Fruit fly (Drosophila melanogaster) whole organism, embryonic: ENCODE measurements around the gene djl.

ENCODE experiments used
- ATbp ChIP-seq: fragments of 200-800 bp; sonication (Bioruptor generic); optimal IDR thresholded peaks from 2 replicates; lab custom pipeline; 2017; ENCODE audit warnings: missing biosample characterization, mild to moderate bottlenecking, missing genetic modification characterization, missing genetic modification reagents
- Adf1 ChIP-seq: fragments of 200-800 bp; sonication (Bioruptor generic); IDR thresholded peaks from 2 replicates; pipeline ENCODE4 v1.3.6; 2022; ENCODE audit warnings: missing biosample characterization, missing genetic modification characterization
- B-H2 ChIP-seq: fragments of 200-800 bp; sonication (Bioruptor generic); optimal IDR thresholded peaks from 2 replicates; lab custom pipeline; 2018; ENCODE audit warnings: missing biosample characterization, mild to moderate bottlenecking, missing genetic modification characterization
- Blimp-1 ChIP-seq: fragments of 200-800 bp; sonication (Bioruptor generic); optimal IDR thresholded peaks from 3 replicates; lab custom pipeline; 2018; ENCODE audit warnings: missing biosample characterization, missing genetic modification characterization, mild to moderate bottlenecking, moderate library complexity, missing genetic modification reagents
- Bteb2 ChIP-seq: fragments of 200-800 bp; sonication (Bioruptor generic); optimal IDR thresholded peaks from 2 replicates; lab custom pipeline; 2016; ENCODE audit warnings: missing biosample characterization, missing genetic modification characterization
- CG10366 ChIP-seq: fragments of 200-800 bp; sonication (Bioruptor generic); IDR thresholded peaks from 2 replicates; pipeline ENCODE4 v1.3.6; 2022; ENCODE audit warnings: missing biosample characterization, missing genetic modification characterization
- CG10979 ChIP-seq: fragments of 200-800 bp; sonication (Bioruptor generic); optimal IDR thresholded peaks from 2 replicates; lab custom pipeline; 2018; ENCODE audit warnings: missing biosample characterization, mild to moderate bottlenecking, missing genetic modification characterization, moderate library complexity
- CG14860 ChIP-seq: fragments of 200-800 bp; sonication (Bioruptor generic); IDR thresholded peaks from 3 replicates; pipeline ENCODE4 v1.3.6; 2022; ENCODE audit warnings: missing biosample characterization, missing genetic modification characterization; ENCODE audit not compliant: partially characterized antibody
- CG1529 ChIP-seq: fragments of 200-800 bp; sonication (Bioruptor generic); optimal IDR thresholded peaks from 3 replicates; lab custom pipeline; 2018; ENCODE audit warnings: missing biosample characterization, missing genetic modification characterization
- CG15696 ChIP-seq: fragments of 200-800 bp; sonication (Bioruptor generic); optimal IDR thresholded peaks from 2 replicates; lab custom pipeline; 2019; ENCODE audit warnings: missing biosample characterization, mild to moderate bottlenecking, missing genetic modification characterization, moderate library complexity
- CG17912 ChIP-seq: fragments of 200-800 bp; sonication (Bioruptor generic); optimal IDR thresholded peaks from 2 replicates; lab custom pipeline; 2018; ENCODE audit warnings: missing biosample characterization, mild to moderate bottlenecking, missing genetic modification characterization
- CG1792 ChIP-seq: fragments of 200-800 bp; sonication (Bioruptor generic); optimal IDR thresholded peaks from 2 replicates; lab custom pipeline; 2016; ENCODE audit warnings: missing biosample characterization, missing genetic modification characterization
- CG18262 ChIP-seq: fragments of 200-800 bp; optimal IDR thresholded peaks from 3 replicates; lab custom pipeline; 2019; ENCODE audit warnings: missing biosample characterization, mild to moderate bottlenecking, missing genetic modification characterization, moderate library complexity
- CG18764 ChIP-seq: fragments of 200-800 bp; sonication (Bioruptor generic); optimal IDR thresholded peaks from 3 replicates; lab custom pipeline; 2016; ENCODE audit warnings: missing biosample characterization, missing genetic modification characterization
- CG2202 ChIP-seq: fragments of 200-800 bp; sonication (Bioruptor generic); optimal IDR thresholded peaks from 2 replicates; lab custom pipeline; 2018; ENCODE audit warnings: missing biosample characterization, mild to moderate bottlenecking, missing genetic modification characterization
- CG3281 ChIP-seq: fragments of 200-800 bp; sonication (Bioruptor generic); optimal IDR thresholded peaks from 3 replicates; lab custom pipeline; 2017; ENCODE audit warnings: missing biosample characterization, mild to moderate bottlenecking, missing genetic modification characterization
- CG3995 ChIP-seq: fragments of 200-800 bp; sonication (Bioruptor generic); optimal IDR thresholded peaks from 3 replicates; lab custom pipeline; 2016; ENCODE audit warnings: missing biosample characterization, missing genetic modification characterization
- CG4282 ChIP-seq: fragments of 200-800 bp; sonication (Bioruptor generic); optimal IDR thresholded peaks from 2 replicates; lab custom pipeline; 2016; ENCODE audit warnings: missing biosample characterization, missing genetic modification characterization
- CG4617 ChIP-seq: fragments of 200-800 bp; sonication (Bioruptor generic); optimal IDR thresholded peaks from 3 replicates; lab custom pipeline; 2016; ENCODE audit warnings: missing biosample characterization, missing genetic modification characterization, borderline replicate concordance
- CG5180 ChIP-seq: fragments of 200-800 bp; sonication (Bioruptor generic); optimal IDR thresholded peaks from 3 replicates; lab custom pipeline; 2017; ENCODE audit warnings: missing biosample characterization, missing genetic modification characterization, mild to moderate bottlenecking, moderate library complexity, missing genetic modification reagents
- CG6175 ChIP-seq: fragments of 200-800 bp; sonication (Bioruptor generic); IDR thresholded peaks from 3 replicates; pipeline ENCODE4 v1.3.6; 2022; ENCODE audit warnings: missing biosample characterization, missing genetic modification characterization
- CG6254 ChIP-seq: fragments of 200-800 bp; sonication (Bioruptor generic); optimal IDR thresholded peaks from 3 replicates; lab custom pipeline; 2017; ENCODE audit warnings: mild to moderate bottlenecking, missing biosample characterization, missing genetic modification reagents, missing genetic modification characterization
- CG7987 ChIP-seq: fragments of 200-800 bp; sonication (Bioruptor generic); optimal IDR thresholded peaks from 2 replicates; lab custom pipeline; 2018; ENCODE audit warnings: missing biosample characterization, mild to moderate bottlenecking, missing genetic modification characterization, moderate library complexity
- CG8924 ChIP-seq: fragments of 200-800 bp; optimal IDR thresholded peaks from 3 replicates; lab custom pipeline; 2019; ENCODE audit warnings: missing biosample characterization, mild to moderate bottlenecking, missing genetic modification characterization, moderate library complexity
- CG9215 ChIP-seq: fragments of 200-800 bp; sonication (Bioruptor generic); IDR thresholded peaks from 2 replicates; pipeline ENCODE4 v1.3.6; 2022; ENCODE audit warnings: missing biosample characterization, missing genetic modification characterization
- CG9817 ChIP-seq: fragments of 200-800 bp; sonication (Bioruptor generic); optimal IDR thresholded peaks from 2 replicates; lab custom pipeline; 2018; ENCODE audit warnings: missing biosample characterization, mild to moderate bottlenecking, missing genetic modification characterization, moderate library complexity
- Jarid2 ChIP-seq: fragments of 200-800 bp; sonication (Bioruptor generic); optimal IDR thresholded peaks from 3 replicates; lab custom pipeline; 2017; ENCODE audit warnings: mild to moderate bottlenecking, missing biosample characterization, missing genetic modification reagents, missing genetic modification characterization
- Nf-YB ChIP-seq: fragments of 200-800 bp; sonication (Bioruptor generic); optimal IDR thresholded peaks from 3 replicates; lab custom pipeline; 2019; ENCODE audit warnings: missing biosample characterization, mild to moderate bottlenecking, missing genetic modification characterization, moderate library complexity
- Nf-YC ChIP-seq: fragments of 200-800 bp; optimal IDR thresholded peaks from 3 replicates; lab custom pipeline; 2019; ENCODE audit warnings: missing biosample characterization, mild to moderate bottlenecking, missing genetic modification characterization, moderate library complexity
- Ptx1 ChIP-seq: fragments of 200-800 bp; sonication (Bioruptor generic); IDR thresholded peaks from 2 replicates; pipeline ENCODE4 v1.3.6; 2022; ENCODE audit warnings: missing biosample characterization, missing genetic modification characterization
- Scr ChIP-seq: fragments of 200-800 bp; sonication (Bioruptor generic); IDR thresholded peaks from 2 replicates; pipeline ENCODE4 v1.3.6; 2022; ENCODE audit warnings: missing biosample characterization, missing genetic modification characterization; ENCODE audit not compliant: partially characterized antibody
- Sry-β ChIP-seq: fragments of 200-800 bp; sonication (Bioruptor generic); optimal IDR thresholded peaks from 2 replicates; lab custom pipeline; 2018; ENCODE audit warnings: missing biosample characterization, mild to moderate bottlenecking, missing genetic modification characterization, moderate library complexity
- ab ChIP-seq: fragments of 200-800 bp; sonication (Bioruptor generic); optimal IDR thresholded peaks from 2 replicates; lab custom pipeline; 2016; ENCODE audit warnings: missing biosample characterization, missing genetic modification characterization
- caup ChIP-seq: fragments of 200-800 bp; sonication (Bioruptor generic); optimal IDR thresholded peaks from 3 replicates; lab custom pipeline; 2017; ENCODE audit warnings: missing biosample characterization, mild to moderate bottlenecking, missing genetic modification characterization, moderate library complexity; ENCODE audit not compliant: severe bottlenecking
- cg ChIP-seq: fragments of 200-800 bp; sonication (Bioruptor generic); optimal IDR thresholded peaks from 3 replicates; lab custom pipeline; 2019; ENCODE audit warnings: missing biosample characterization, mild to moderate bottlenecking, missing genetic modification characterization, moderate library complexity
- ci ChIP-seq: fragments of 200-800 bp; sonication (Bioruptor generic); IDR thresholded peaks from 3 replicates; pipeline ENCODE4 v1.3.6; 2022; ENCODE audit warnings: missing biosample characterization, missing genetic modification characterization
- dm ChIP-seq: fragments of 200-800 bp; sonication (Bioruptor generic); optimal IDR thresholded peaks from 3 replicates; lab custom pipeline; 2016; ENCODE audit warnings: missing biosample characterization, missing genetic modification characterization
- dysf ChIP-seq: fragments of 200-800 bp; sonication (Bioruptor generic); IDR thresholded peaks from 3 replicates; pipeline ENCODE4 v1.3.6; 2022; ENCODE audit warnings: missing biosample characterization, missing genetic modification characterization
- en ChIP-seq: fragments of 200-800 bp; sonication (Bioruptor generic); optimal IDR thresholded peaks from 2 replicates; lab custom pipeline; 2016; ENCODE audit warnings: missing biosample characterization, missing genetic modification characterization
- eve ChIP-seq, 2 experiments: fragments of >200 bp; optimal IDR thresholded peaks; 2 replicates each; lab custom pipeline; 2017; ENCODE audit warnings: missing biosample characterization in 2 of 2, missing genetic modification characterization in 2 of 2
- eyg ChIP-seq: fragments of 200-800 bp; sonication (Bioruptor generic); optimal IDR thresholded peaks from 3 replicates; lab custom pipeline; 2016; ENCODE audit warnings: missing biosample characterization, missing genetic modification characterization
- ftz-f1 ChIP-seq: fragments of 200-800 bp; sonication (Bioruptor generic); optimal IDR thresholded peaks from 2 replicates; lab custom pipeline; 2016; ENCODE audit warnings: missing biosample characterization, missing genetic modification characterization
- knrl ChIP-seq: fragments of 200-800 bp; sonication (Bioruptor generic); IDR thresholded peaks from 3 replicates; pipeline ENCODE4 v1.3.6; 2022; ENCODE audit warnings: missing biosample characterization, missing genetic modification characterization; ENCODE audit not compliant: partially characterized antibody
- nmo ChIP-seq: fragments of 200-800 bp; sonication (Bioruptor generic); optimal IDR thresholded peaks from 2 replicates; lab custom pipeline; 2018; ENCODE audit warnings: missing biosample characterization, mild to moderate bottlenecking, missing genetic modification characterization, moderate library complexity
- pzg ChIP-seq: fragments of 200-800 bp; sonication (Bioruptor generic); optimal IDR thresholded peaks from 3 replicates; lab custom pipeline; 2018; ENCODE audit warnings: missing biosample characterization, mild to moderate bottlenecking, missing genetic modification characterization, moderate library complexity
- rib ChIP-seq: fragments of 200-800 bp; sonication (Bioruptor generic); IDR thresholded peaks from 2 replicates; pipeline ENCODE4 v1.3.6; 2022; ENCODE audit warnings: missing biosample characterization, missing genetic modification characterization
- sima ChIP-seq: fragments of 200-800 bp; sonication (Bioruptor generic); optimal IDR thresholded peaks from 2 replicates; lab custom pipeline; 2016; ENCODE audit warnings: missing biosample characterization, missing genetic modification characterization
- slou ChIP-seq: fragments of 200-800 bp; sonication (Bioruptor generic); optimal IDR thresholded peaks from 3 replicates; lab custom pipeline; 2016; ENCODE audit warnings: missing biosample characterization, missing genetic modification characterization
- tap ChIP-seq: fragments of 200-800 bp; optimal IDR thresholded peaks from 3 replicates; lab custom pipeline; 2019; ENCODE audit warnings: missing biosample characterization, mild to moderate bottlenecking, missing genetic modification characterization, moderate library complexity
- tgo ChIP-seq: fragments of 200-800 bp; sonication (Bioruptor generic); IDR thresholded peaks from 3 replicates; pipeline ENCODE4 v1.3.6; 2022; ENCODE audit warnings: missing biosample characterization, missing genetic modification characterization
- zen ChIP-seq: fragments of 200-800 bp; sonication (Bioruptor generic); optimal IDR thresholded peaks from 3 replicates; lab custom pipeline; 2018; ENCODE audit warnings: missing biosample characterization, mild to moderate bottlenecking, missing genetic modification characterization, moderate library complexity

The djl gene

dm6 chr3R:7091904-7092303 is 31.3 kb downstream of the djl start (continued):
- no peak for TF ChIP-seq CG7987
- no peak for TF ChIP-seq eve (GFP tag; optimal IDR thresholded peaks at IDR 0.05; lab: Kevin White, UChicago)
- no peak for TF ChIP-seq Adf1 (GFP tag; lab: Robert Waterston, UW)
- TF ChIP-seq CG3995 (GFP tag; lab: Kevin White, UChicago), result peak; percentile 2
- peak; percentile 30 for TF ChIP-seq CG15696
- no peak for TF ChIP-seq Blimp-1 (GFP tag; lab: Kevin White, UChicago)
- peak; percentile 46 for TF ChIP-seq B-H2 (GFP tag; lab: Kevin White, UChicago)
- TF ChIP-seq CG9215, result no peak
- no peak for TF ChIP-seq CG6175 (GFP tag; lab: Robert Waterston, UW)
- no peak for TF ChIP-seq CG18764 (GFP tag; lab: Kevin White, UChicago)
- peak; percentile 15 for TF ChIP-seq CG17912 (GFP tag; lab: Kevin White, UChicago)
- peak; percentile 46; the same call in 1 of the 3 replicates for TF ChIP-seq ci (GFP tag; lab: Robert Waterston, UW)
- peak; percentile 50 for TF ChIP-seq pzg (GFP tag; lab: Kevin White, UChicago)
- TF ChIP-seq CG1529 (GFP tag; lab: Kevin White, UChicago), result peak; percentile 12
- no peak for TF ChIP-seq rib
- peak; percentile 46 for TF ChIP-seq Bteb2 (GFP tag; lab: Kevin White, UChicago)
- no peak for TF ChIP-seq caup
- no peak for TF ChIP-seq CG10366 (GFP tag; lab: Robert Waterston, UW)
- TF ChIP-seq ATbp (GFP tag; lab: Kevin White, UChicago), result no peak
- no peak for TF ChIP-seq Jarid2 (GFP tag; lab: Kevin White, UChicago)
- peak; percentile 70 for TF ChIP-seq CG14860 (GFP tag; lab: Robert Waterston, UW)
- no peak for TF ChIP-seq Nf-YB (GFP tag; lab: Kevin White, UChicago)
- peak; percentile 48 for TF ChIP-seq dm (GFP tag; lab: Kevin White, UChicago)
- no peak for TF ChIP-seq CG10979 (tag; lab: Kevin White, UChicago)
- TF ChIP-seq slou (GFP tag; lab: Kevin White, UChicago), result no peak
- no peak for TF ChIP-seq eyg
- TF ChIP-seq en (GFP tag; lab: Kevin White, UChicago), result no peak
- peak; percentile 7 for TF ChIP-seq zen (tag; lab: Kevin White, UChicago)
- no peak for TF ChIP-seq tgo (GFP tag; lab: Robert Waterston, UW)
- peak; percentile 5 for TF ChIP-seq cg (GFP tag; lab: Kevin White, UChicago)
- peak; percentile 62 for TF ChIP-seq Scr (GFP tag; lab: Robert Waterston, UW)
- TF ChIP-seq CG9817, result peak; percentile 22
- no peak for TF ChIP-seq CG5180 (GFP tag; lab: Kevin White, UChicago)
- TF ChIP-seq CG18262, result no peak
- no peak for TF ChIP-seq CG1792
- no peak for TF ChIP-seq CG2202
- TF ChIP-seq CG4282 (GFP tag; lab: Kevin White, UChicago), result no peak
- peak; percentile 62 for TF ChIP-seq CG8924 (tag; lab: Kevin White, UChicago)
- no peak for TF ChIP-seq Ptx1 (GFP tag; lab: Robert Waterston, UW)
- TF ChIP-seq tap, result no peak
- peak; percentile 22 for TF ChIP-seq Nf-YC (tag; lab: Kevin White, UChicago)
- TF ChIP-seq CG3281 (GFP tag; lab: Kevin White, UChicago), result no peak
- TF ChIP-seq Sry-β (GFP tag; lab: Kevin White, UChicago), result no peak
- no peak for TF ChIP-seq CG6254 (GFP tag; lab: Kevin White, UChicago)
- no peak for TF ChIP-seq ftz-f1
- no peak for TF ChIP-seq ab (GFP tag; lab: Kevin White, UChicago)
- peak; percentile 54 for TF ChIP-seq nmo (GFP tag; lab: Kevin White, UChicago)
- peak; percentile 70; the same call in 2 of the 3 replicates for TF ChIP-seq knrl (GFP tag; lab: Robert Waterston, UW)
- no peak for TF ChIP-seq sima (GFP tag; lab: Kevin White, UChicago)
- TF ChIP-seq CG4617 (GFP tag; lab: Kevin White, UChicago), result peak; percentile 24
- no peak for TF ChIP-seq dysf (GFP tag; lab: Robert Waterston, UW)
